Fruit fly (Drosophila melanogaster) whole organism, embryonic: Measurements from ENCODE around the gene Enoph.

ENCODE experiments used
- CG10431 ChIP-seq: fragments of 200-800 bp; sonication (Bioruptor generic); optimal IDR thresholded peaks from 3 replicates; lab custom pipeline; 2018; ENCODE audit warnings: missing biosample characterization, mild to moderate bottlenecking, missing genetic modification characterization
- CG13296 ChIP-seq: fragments of 200-800 bp; sonication (Bioruptor generic); optimal IDR thresholded peaks from 3 replicates; lab custom pipeline; 2018; ENCODE audit warnings: missing biosample characterization, mild to moderate bottlenecking, missing genetic modification characterization
- CG2199 ChIP-seq: fragments of 200-800 bp; sonication (Bioruptor generic); IDR thresholded peaks from 3 replicates; pipeline ENCODE4 v1.3.6; 2022; ENCODE audit warnings: missing biosample characterization, missing genetic modification characterization
- CG30431 ChIP-seq: fragments of 200-800 bp; sonication (Bioruptor generic); optimal IDR thresholded peaks from 2 replicates; lab custom pipeline; 2017; ENCODE audit warnings: missing biosample characterization, missing genetic modification characterization
- CG3065 ChIP-seq: fragments of 200-800 bp; sonication (Bioruptor generic); optimal IDR thresholded peaks from 2 replicates; lab custom pipeline; 2016; ENCODE audit warnings: missing biosample characterization, missing genetic modification characterization
- CG4820 ChIP-seq: fragments of 200-800 bp; sonication (Bioruptor generic); optimal IDR thresholded peaks from 3 replicates; lab custom pipeline; 2016; ENCODE audit warnings: missing biosample characterization, missing genetic modification characterization
- Sry-β ChIP-seq: fragments of 200-800 bp; sonication (Bioruptor generic); optimal IDR thresholded peaks from 2 replicates; lab custom pipeline; 2018; ENCODE audit warnings: missing biosample characterization, mild to moderate bottlenecking, missing genetic modification characterization, moderate library complexity
- Usf ChIP-seq: fragments of 200-800 bp; sonication (Bioruptor generic); optimal IDR thresholded peaks from 2 replicates; lab custom pipeline; 2017; ENCODE audit warnings: missing genotype, missing biosample characterization, missing genetic modification characterization
- ash1 ChIP-seq: fragments of 200-800 bp; sonication (Bioruptor generic); optimal IDR thresholded peaks from 2 replicates; lab custom pipeline; 2018; ENCODE audit warnings: missing biosample characterization, mild to moderate bottlenecking, missing genetic modification characterization
- ato ChIP-seq: fragments of 200-800 bp; sonication (Bioruptor generic); IDR thresholded peaks from 2 replicates; pipeline ENCODE4 v1.3.6; 2022; ENCODE audit warnings: missing biosample characterization, missing genetic modification characterization; ENCODE audit not compliant: partially characterized antibody
- gem ChIP-seq: fragments of 200-800 bp; sonication (Bioruptor generic); optimal IDR thresholded peaks from 2 replicates; lab custom pipeline; 2019; ENCODE audit warnings: missing biosample characterization, mild to moderate bottlenecking, missing genetic modification characterization, moderate library complexity
- jigr1 ChIP-seq: fragments of 200-800 bp; sonication (Bioruptor generic); IDR thresholded peaks from 3 replicates; pipeline ENCODE4 v1.3.6; 2022; ENCODE audit warnings: missing biosample characterization, missing genetic modification characterization
- pum ChIP-seq: fragments of 200-800 bp; sonication (Bioruptor generic); optimal IDR thresholded peaks from 2 replicates; lab custom pipeline; 2016; ENCODE audit warnings: missing biosample characterization, missing genetic modification characterization
- tin ChIP-seq: fragments of 200-800 bp; sonication (Bioruptor generic); optimal IDR thresholded peaks from 3 replicates; lab custom pipeline; 2016; ENCODE audit warnings: missing biosample characterization, missing genetic modification characterization

DNA sequence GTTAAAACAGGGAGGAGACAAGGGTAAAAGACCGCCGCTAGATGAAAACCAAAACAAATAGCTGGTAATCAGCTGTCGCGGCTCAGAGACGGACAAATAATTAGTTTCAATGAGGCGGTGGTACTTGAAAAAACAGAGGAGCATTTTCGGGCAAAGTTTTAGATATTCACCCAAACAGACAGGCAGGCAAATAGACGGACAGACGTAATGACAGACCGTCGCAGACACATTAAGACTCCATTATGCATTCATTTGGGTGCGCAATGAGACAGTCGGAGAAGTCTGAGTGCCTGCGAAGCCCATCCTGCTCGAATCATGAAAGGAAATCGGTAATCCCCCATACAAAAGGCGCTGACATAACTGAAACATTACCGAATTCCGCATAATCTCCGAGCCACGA lies 45.1 kb downstream of the Enoph start:
- no peak for TF ChIP-seq Sry-β (GFP tag; lab: Kevin White, UChicago)
- TF ChIP-seq CG3065, result no peak
- TF ChIP-seq CG30431 (GFP tag; lab: Kevin White, UChicago), result no peak
- no peak for TF ChIP-seq ash1 (GFP tag; lab: Kevin White, UChicago)
- TF ChIP-seq CG2199 (GFP tag; lab: Robert Waterston, UW), result no peak
- TF ChIP-seq Usf, result no peak
- no peak for TF ChIP-seq CG4820 (GFP tag; lab: Kevin White, UChicago)
- no peak for TF ChIP-seq gem (tag; lab: Kevin White, UChicago)
- TF ChIP-seq jigr1 (GFP tag; lab: Robert Waterston, UW), result no peak
- no peak for TF ChIP-seq CG10431 (GFP tag; lab: Kevin White, UChicago)
- TF ChIP-seq tin, result no peak
- no peak for TF ChIP-seq CG13296 (GFP tag; lab: Kevin White, UChicago)
- no peak for TF ChIP-seq ato
- TF ChIP-seq pum, result no peak
